Fruit fly (Drosophila melanogaster): ENCODE data around the gene Mob2.

Gene Mob2

DNA sequence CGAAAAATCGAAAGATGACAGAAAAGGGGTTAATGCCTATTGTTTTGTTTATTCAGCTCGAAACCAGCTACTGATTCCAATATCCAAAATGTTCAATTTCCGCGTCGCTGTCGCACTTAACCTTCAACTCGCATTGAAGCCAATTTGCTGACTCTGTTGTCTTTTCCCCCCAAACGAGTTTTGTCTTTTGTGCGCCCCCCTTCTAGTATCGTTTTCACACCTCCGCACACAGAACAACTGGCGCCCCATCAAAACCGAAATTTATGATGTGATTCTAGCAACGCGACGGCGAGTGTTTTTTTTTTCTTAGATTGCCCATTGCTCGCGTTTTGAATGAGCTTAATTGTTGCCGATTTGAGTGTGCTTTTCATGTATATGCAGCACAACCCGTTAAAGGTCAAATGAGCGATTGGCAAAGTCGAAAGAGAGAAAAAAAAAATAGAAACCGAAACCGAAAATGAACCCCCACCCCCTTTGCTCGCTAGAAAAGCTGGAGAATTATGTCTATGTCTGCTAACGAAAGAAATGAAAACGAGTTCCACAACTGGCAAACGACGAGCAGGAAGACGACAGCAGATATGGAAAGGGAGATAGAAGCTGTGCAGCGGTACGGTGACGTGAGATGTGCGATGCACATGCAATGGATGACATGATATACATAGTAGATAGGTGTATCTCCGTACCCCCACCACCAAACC is 11.5 kb downstream of the Mob2 start (continued):
- no peak for TF ChIP-seq schlank (tag; optimal IDR thresholded peaks at IDR 0.05)
- no peak for TF ChIP-seq CG7963 (GFP tag; IDR thresholded peaks at IDR 0.05; ENCODE audit: partially characterized antibody)
- 0 out of 2 replicates have a peak, but pooled peaks have one; percentile 6 for TF ChIP-seq NFAT (GFP tag; IDR thresholded peaks at IDR 0.05)
- TF ChIP-seq lab (GFP tag; optimal IDR thresholded peaks at IDR 0.05): peak; percentile 57
- peak; percentile 45; the same call in 1 of the 3 replicates for TF ChIP-seq CG11695 (GFP tag; IDR thresholded peaks at IDR 0.05)
- no peak for TF ChIP-seq CG10321 (GFP tag; IDR thresholded peaks at IDR 0.05)
- TF ChIP-seq dysf (GFP tag; IDR thresholded peaks at IDR 0.05): peak; percentile 12; the same call in 1 of the 3 replicates
- peak; percentile 48 for TF ChIP-seq Vsx1 (GFP tag; optimal IDR thresholded peaks at IDR 0.05)
- TF ChIP-seq CG32532 (GFP tag; IDR thresholded peaks at IDR 0.05): peak; percentile 21; the same call in 1 of the 2 replicates
- no peak for TF ChIP-seq CG8290 (GFP tag; optimal IDR thresholded peaks at IDR 0.05)
- peak in 1 of 2 experiments; percentile 64 for TF ChIP-seq CG8290 (tag; optimal IDR thresholded peaks at IDR 0.05)
- TF ChIP-seq Eip74EF (GFP tag; optimal IDR thresholded peaks at IDR 0.05): peak in 1 of 2 experiments; percentile 69
- TF ChIP-seq sr (GFP tag; IDR thresholded peaks at IDR 0.05): peak; percentile 72; the same call in 2 of the 3 replicates
- TF ChIP-seq CG17361 (GFP tag; IDR thresholded peaks at IDR 0.05): 0 out of 3 replicates have a peak, but pooled peaks have one; percentile 20
- peak; percentile 26 for TF ChIP-seq sug (tag; optimal IDR thresholded peaks at IDR 0.05)
- no peak for TF ChIP-seq CG4328 (GFP tag; optimal IDR thresholded peaks at IDR 0.05)
- TF ChIP-seq az2 (GFP tag; optimal IDR thresholded peaks at IDR 0.05): no peak
- TF ChIP-seq CG14441 (GFP tag; IDR thresholded peaks at IDR 0.05): 0 out of 2 replicates have a peak, but pooled peaks have one; percentile 16
- no peak for TF ChIP-seq crp (GFP tag; optimal IDR thresholded peaks at IDR 0.05)
- no peak for TF ChIP-seq CG31224 (GFP tag; IDR thresholded peaks at IDR 0.05)
- peak; percentile 75 for TF ChIP-seq ftz-f1 (GFP tag; optimal IDR thresholded peaks at IDR 0.05)
- TF ChIP-seq CG7745 (tag; optimal IDR thresholded peaks at IDR 0.05): no peak
- TF ChIP-seq unc-4 (GFP tag; IDR thresholded peaks at IDR 0.05; ENCODE audit: partially characterized antibody): 0 out of 2 replicates have a peak, but pooled peaks have one; percentile 25
- TF ChIP-seq CG13287 (GFP tag; IDR thresholded peaks at IDR 0.05; ENCODE audit: partially characterized antibody): peak; percentile 6; the same call in 1 of the 2 replicates
- no peak for TF ChIP-seq cad (GFP tag; optimal IDR thresholded peaks at IDR 0.05)
- TF ChIP-seq CG5245 (GFP tag; optimal IDR thresholded peaks at IDR 0.05): no peak
- TF ChIP-seq CG10543 (GFP tag; optimal IDR thresholded peaks at IDR 0.05): peak; percentile 5
- no peak for TF ChIP-seq eyg (GFP tag; optimal IDR thresholded peaks at IDR 0.05)
- TF ChIP-seq CG34376 (GFP tag; optimal IDR thresholded peaks at IDR 0.05): peak; percentile 14
- peak; percentile 8 for TF ChIP-seq CG13296 (GFP tag; optimal IDR thresholded peaks at IDR 0.05)
- TF ChIP-seq CG12769 (tag; optimal IDR thresholded peaks at IDR 0.05): peak; percentile 69
- TF ChIP-seq fu2 (GFP tag; optimal IDR thresholded peaks at IDR 0.05): no peak
- no peak for TF ChIP-seq Doc2 (GFP tag; IDR thresholded peaks at IDR 0.05)
- TF ChIP-seq ERR (GFP tag; optimal IDR thresholded peaks at IDR 0.05): peak; percentile 30
- TF ChIP-seq pan (optimal IDR thresholded peaks at IDR 0.05): no peak
- no peak for TF ChIP-seq pan (GFP tag; optimal IDR thresholded peaks at IDR 0.05 in 1 of 2, IDR thresholded peaks at IDR 0.05 in 1 of 2)
- TF ChIP-seq Adf1 (GFP tag; IDR thresholded peaks at IDR 0.05): peak; percentile 21; the same call in 1 of the 2 replicates
- no peak for TF ChIP-seq CG6175 (GFP tag; IDR thresholded peaks at IDR 0.05)
- no peak for TF ChIP-seq lbe (GFP tag; optimal IDR thresholded peaks at IDR 0.05)
- peak; percentile 18; the same call in 1 of the 2 replicates for TF ChIP-seq Ptx1 (GFP tag; IDR thresholded peaks at IDR 0.05)
- peak; percentile 17; the same call in 1 of the 2 replicates for TF ChIP-seq CG3847 (GFP tag; IDR thresholded peaks at IDR 0.05)
- peak; percentile 34 for TF ChIP-seq caup (GFP tag; optimal IDR thresholded peaks at IDR 0.05; ENCODE audit: severe bottlenecking)
- TF ChIP-seq row (GFP tag; IDR thresholded peaks at IDR 0.05): no peak
- TF ChIP-seq CG9817 (tag; optimal IDR thresholded peaks at IDR 0.05): no peak
- TF ChIP-seq inv (GFP tag; IDR thresholded peaks at IDR 0.05; ENCODE audit: partially characterized antibody): no peak
- TF ChIP-seq CG6765 (GFP tag; optimal IDR thresholded peaks at IDR 0.05): peak; percentile 22
- no peak for TF ChIP-seq kay (GFP tag; optimal IDR thresholded peaks at IDR 0.05)
- TF ChIP-seq TFAM (GFP tag; optimal IDR thresholded peaks at IDR 0.05): no peak
- TF ChIP-seq MTF-1 (GFP tag; optimal IDR thresholded peaks at IDR 0.05; ENCODE audit: borderline replicate concordance): no peak

Data from whole organism, embryonic.